Worm (Caenorhabditis elegans) whole organism, L4 larva: ENCODE measurements around the gene txt-19.

ENCODE experiments used
- D1046.2 ChIP-seq: fragments of 200-800 bp; sonication (Bioruptor generic); IDR thresholded peaks from 2 replicates; pipeline ENCODE4 v1.3.6; 2022; ENCODE audit warnings: missing genetic modification characterization, missing compliant biosample characterization
- F37D6.2 ChIP-seq: sonication (generic microtip); optimal IDR thresholded peaks from 2 replicates; lab custom pipeline; 2016; ENCODE audit warnings: mild to moderate bottlenecking, missing genetic modification characterization, missing compliant biosample characterization
- Y48G9A.11 ChIP-seq: fragments of 200-800 bp; sonication (Bioruptor generic); IDR thresholded peaks from 2 replicates; pipeline ENCODE4 v1.3.6; 2022; ENCODE audit warnings: missing genetic modification reagents, missing genetic modification characterization, missing compliant biosample characterization
- Y5F2A.4 ChIP-seq: fragments of 200-800 bp; sonication (Bioruptor generic); optimal IDR thresholded peaks from 2 replicates; lab custom pipeline; 2018; ENCODE audit warnings: mild to moderate bottlenecking, missing genetic modification characterization, missing compliant biosample characterization
- aha-1 ChIP-seq: fragments of 150-350 bp; peaks from one replicate; lab custom pipeline; 2014; ENCODE audit warnings: missing biosample characterization, missing genetic modification characterization
- ceh-32 ChIP-seq: sonication (generic microtip); optimal IDR thresholded peaks from 2 replicates; lab custom pipeline; 2016; ENCODE audit warnings: mild to moderate bottlenecking, missing genetic modification characterization, missing compliant biosample characterization; ENCODE audit not compliant: poor library complexity
- ctbp-1 ChIP-seq: fragments of 200-800 bp; sonication (Bioruptor generic); IDR thresholded peaks from 2 replicates; pipeline ENCODE4 v1.3.6; 2022; ENCODE audit warnings: missing genetic modification reagents, missing genetic modification characterization, missing compliant biosample characterization
- daf-16 ChIP-seq, 3 experiments: sonication (generic microtip); optimal IDR thresholded peaks; 2 replicates each; lab custom pipeline; 2016 to 2017; ENCODE audit warnings: missing genetic modification characterization in 3 of 3, missing genetic modification reagents in 3 of 3, mild to moderate bottlenecking in 2 of 3, missing compliant biosample characterization in 2 of 3, missing biosample characterization in 1 of 3, moderate library complexity in 1 of 3
- dmd-6 ChIP-seq: fragments of 200-800 bp; sonication (Bioruptor generic); IDR thresholded peaks from 2 replicates; pipeline ENCODE4 v1.3.6; 2022; ENCODE audit warnings: missing genetic modification reagents, missing genetic modification characterization, missing compliant biosample characterization
- dve-1 ChIP-seq: sonication (generic microtip); optimal IDR thresholded peaks from 2 replicates; lab custom pipeline; 2017; ENCODE audit warnings: antibody characterized with exemption, mild to moderate bottlenecking, missing genetic modification characterization, missing compliant biosample characterization; ENCODE audit not compliant: insufficient read depth
- egl-43 ChIP-seq: fragments of 200-800 bp; sonication (Bioruptor generic); IDR thresholded peaks from 2 replicates; pipeline ENCODE4 v1.3.6; 2022; ENCODE audit warnings: missing genetic modification reagents, missing genetic modification characterization, missing compliant biosample characterization
- fkh-10 ChIP-seq: fragments of 150-350 bp; optimal IDR thresholded peaks from 2 replicates; lab custom pipeline; 2014; ENCODE audit warnings: missing biosample characterization, missing genetic modification reagents, missing genetic modification characterization
- hlh-11 ChIP-seq: fragments of 200-800 bp; sonication (Bioruptor generic); optimal IDR thresholded peaks from 2 replicates; lab custom pipeline; 2018; ENCODE audit warnings: mild to moderate bottlenecking, missing genetic modification characterization, missing compliant biosample characterization
- hlh-30 ChIP-seq: sonication (generic microtip); optimal IDR thresholded peaks from 2 replicates; lab custom pipeline; 2017; ENCODE audit warnings: antibody characterized with exemption, mild to moderate bottlenecking, missing genetic modification characterization, missing compliant biosample characterization; ENCODE audit not compliant: insufficient read depth
- lin-1 ChIP-seq: fragments of 200-800 bp; sonication (Bioruptor generic); IDR thresholded peaks from 2 replicates; pipeline ENCODE4 v1.3.6; 2022; ENCODE audit warnings: missing genetic modification reagents, missing genetic modification characterization, missing compliant biosample characterization
- lin-13 ChIP-seq: fragments of 150-350 bp; optimal IDR thresholded peaks from 2 replicates; lab custom pipeline; 2014; ENCODE audit warnings: missing biosample characterization, missing genetic modification reagents, missing genetic modification characterization
- lin-15B ChIP-seq: fragments of 150-350 bp; sonication (generic microtip); optimal IDR thresholded peaks from 3 replicates; lab custom pipeline; 2014; ENCODE audit warnings: missing biosample characterization, missing genetic modification characterization
- lin-39 ChIP-seq: fragments of 150-350 bp; optimal IDR thresholded peaks from 2 replicates; lab custom pipeline; 2014; ENCODE audit warnings: missing biosample characterization, missing genetic modification reagents, missing genetic modification characterization
- lir-3 ChIP-seq: sonication (generic microtip); optimal IDR thresholded peaks from 2 replicates; lab custom pipeline; 2016; ENCODE audit warnings: mild to moderate bottlenecking, missing genetic modification characterization, missing compliant biosample characterization
- mep-1 ChIP-seq: fragments of 150-350 bp; sonication (generic microtip); optimal IDR thresholded peaks from 3 replicates; lab custom pipeline; 2014; ENCODE audit warnings: missing biosample characterization, missing genetic modification characterization
- mes-2 ChIP-seq: sonication (generic microtip); optimal IDR thresholded peaks from 2 replicates; lab custom pipeline; 2016; ENCODE audit warnings: missing genotype, mild to moderate bottlenecking, missing genetic modification characterization, missing compliant biosample characterization; ENCODE audit not compliant: poor library complexity, severe bottlenecking
- mxl-2 ChIP-seq: fragments of 200-800 bp; sonication (Bioruptor generic); conservative IDR thresholded peaks from 2 replicates; pipeline ENCODE4 v1.3.6; 2022; ENCODE audit warnings: missing genetic modification reagents, missing genetic modification characterization, missing compliant biosample characterization
- mxl-3 ChIP-seq: fragments of 200-800 bp; sonication (Bioruptor generic); optimal IDR thresholded peaks from 2 replicates; lab custom pipeline; 2018; ENCODE audit warnings: mild to moderate bottlenecking, missing genetic modification characterization, missing compliant biosample characterization
- nhr-102 ChIP-seq: sonication (generic microtip); optimal IDR thresholded peaks from 2 replicates; lab custom pipeline; 2016; ENCODE audit warnings: mild to moderate bottlenecking, missing genetic modification characterization, moderate library complexity, missing compliant biosample characterization
- nhr-11 ChIP-seq: fragments of 150-350 bp; optimal IDR thresholded peaks from 2 replicates; lab custom pipeline; 2014; ENCODE audit warnings: missing biosample characterization, missing genetic modification characterization
- nhr-28 ChIP-seq: fragments of 150-350 bp; optimal IDR thresholded peaks from 2 replicates; lab custom pipeline; 2014; ENCODE audit warnings: missing biosample characterization, missing genetic modification characterization
- nhr-41 ChIP-seq: fragments of 200-800 bp; sonication (Bioruptor generic); IDR thresholded peaks from 2 replicates; pipeline ENCODE4 v1.3.6; 2022; ENCODE audit warnings: missing genetic modification reagents, missing genetic modification characterization, missing compliant biosample characterization
- nhr-48 ChIP-seq: sonication (generic microtip); optimal IDR thresholded peaks from 2 replicates; lab custom pipeline; 2016; ENCODE audit warnings: mild to moderate bottlenecking, missing genetic modification characterization, missing compliant biosample characterization
- nhr-77 ChIP-seq: fragments of 150-350 bp; optimal IDR thresholded peaks from 2 replicates; lab custom pipeline; 2014; ENCODE audit warnings: missing biosample characterization, missing genetic modification characterization
- pha-4 ChIP-seq, 2 experiments: fragments of 150-350 bp in 1 of 2; fragments of 200-800 bp in 1 of 2; sonication (Bioruptor generic) in 1 of 2; IDR thresholded peaks in 1 of 2; optimal IDR thresholded peaks in 1 of 2; 2 replicates each; pipeline versions ENCODE4 v1.3.6 to Lab custom; 2014 to 2022; ENCODE audit warnings: missing genetic modification characterization in 2 of 2, missing genetic modification reagents in 2 of 2, missing biosample characterization in 1 of 2, missing compliant biosample characterization in 1 of 2
- php-3 ChIP-seq: fragments of 200-800 bp; sonication (Bioruptor generic); IDR thresholded peaks from 2 replicates; pipeline ENCODE4 v1.3.6; 2022; ENCODE audit warnings: missing genetic modification reagents, missing genetic modification characterization, missing compliant biosample characterization
- pqm-1 ChIP-seq: sonication (generic microtip); optimal IDR thresholded peaks from 2 replicates; lab custom pipeline; 2017; ENCODE audit warnings: missing biosample characterization, missing genetic modification characterization
- skn-1 ChIP-seq: fragments of 150-350 bp; optimal IDR thresholded peaks from 2 replicates; lab custom pipeline; 2014; ENCODE audit warnings: missing biosample characterization, missing genetic modification characterization
- snpc-4 ChIP-seq: fragments of 150-350 bp; optimal IDR thresholded peaks from 2 replicates; lab custom pipeline; 2014; ENCODE audit warnings: missing biosample characterization, missing genetic modification characterization
- unc-62 ChIP-seq, 3 experiments: fragments of 150-350 bp in 1 of 3; sonication (generic microtip); optimal IDR thresholded peaks in 2 of 3; peaks in 1 of 3; 1 replicate in 1 of 3; 2 replicates in 2 of 3; lab custom pipeline; 2014 to 2017; ENCODE audit warnings: missing biosample characterization in 3 of 3, missing genetic modification characterization in 3 of 3, missing genetic modification reagents in 3 of 3, missing genotype in 1 of 3
- vab-7 ChIP-seq: fragments of 200-800 bp; sonication (Bioruptor generic); IDR thresholded peaks from 2 replicates; pipeline ENCODE4 v1.3.6; 2022; ENCODE audit warnings: missing genetic modification reagents, missing genetic modification characterization, missing compliant biosample characterization
- zag-1 ChIP-seq: fragments of 150-350 bp; optimal IDR thresholded peaks from 2 replicates; lab custom pipeline; 2014; ENCODE audit warnings: missing biosample characterization, missing genetic modification characterization
- zip-11 ChIP-seq: fragments of 200-800 bp; sonication (Bioruptor generic); IDR thresholded peaks from 2 replicates; pipeline ENCODE4 v1.3.6; 2022; ENCODE audit warnings: missing genetic modification characterization, missing compliant biosample characterization
- zip-2 ChIP-seq: fragments of 150-350 bp; optimal IDR thresholded peaks from 2 replicates; lab custom pipeline; 2014; ENCODE audit warnings: missing biosample characterization, missing genetic modification characterization

Gene txt-19

ce11 chrIV:12883190-12883589, 37.5 kb downstream of the txt-19 start, which contains the start of gene ZK896.4:
ZK896.4 (minus strand) TSS chrIV:12883290.
- TF ChIP-seq zip-2 (tag; lab: Kevin White, UChicago), result no peak
- peak; percentile 39 for TF ChIP-seq pqm-1 (tag; lab: Kevin White, UChicago)

ce11 chrIV:12886012-12886411, 40.3 kb downstream of the txt-19 start:
- TF ChIP-seq nhr-28 (peak; percentile 3), lin-13 (no peak), aha-1 (tag; lab: Kevin White, UChicago) (peak; percentile 83), pqm-1 (tag; lab: Kevin White, UChicago) (peak; percentile 13), unc-62 (GFP tag; optimal IDR thresholded peaks at IDR 0.05 in 1 of 2; lab: Kevin White, UChicago) (peak in 1 of 2 experiments; percentile 2), unc-62 (tag; optimal IDR thresholded peaks at IDR 0.05; lab: Kevin White, UChicago) (no peak), daf-16 (GFP tag; optimal IDR thresholded peaks at IDR 0.05; lab: Kevin White, UChicago) (no peak), daf-16 (tag; optimal IDR thresholded peaks at IDR 0.05; lab: Kevin White, UChicago) (peak; percentile 28)

- no peak for TF ChIP-seq nhr-41
- TF ChIP-seq php-3 (GFP tag; lab: Robert Waterston, UW), result peak; percentile 88
- TF ChIP-seq mes-2 (tag; lab: Kevin White, UChicago), result peak; percentile 5
- no peak for TF ChIP-seq skn-1 (tag; lab: Kevin White, UChicago)
- no peak for TF ChIP-seq mxl-2 (GFP tag; lab: Robert Waterston, UW)
- TF ChIP-seq dve-1, result peak; percentile 40
- no peak for TF ChIP-seq hlh-30
- peak; percentile 52 for TF ChIP-seq nhr-77 (tag; lab: Kevin White, UChicago)
- TF ChIP-seq nhr-28, result peak; percentile 67
- peak; percentile 73 for TF ChIP-seq nhr-48
- peak; percentile 88 for TF ChIP-seq pqm-1 (tag; lab: Kevin White, UChicago)
- TF ChIP-seq snpc-4 (tag; lab: Kevin White, UChicago), result no peak
- TF ChIP-seq lin-1, result peak; percentile 70
- TF ChIP-seq Y48G9A.11 (GFP tag; lab: Robert Waterston, UW), result no peak
- TF ChIP-seq zag-1 (tag; lab: Kevin White, UChicago), result no peak
- peak; percentile 94 for TF ChIP-seq dmd-6 (GFP tag; lab: Robert Waterston, UW)
- no peak for TF ChIP-seq F37D6.2 (tag; lab: Kevin White, UChicago)
- TF ChIP-seq ceh-32 (tag; lab: Kevin White, UChicago), result no peak
- TF ChIP-seq egl-43 (GFP tag; lab: Robert Waterston, UW), result no peak
- no peak for TF ChIP-seq D1046.2
- TF ChIP-seq vab-7 (GFP tag; lab: Robert Waterston, UW), result no peak
- no peak for TF ChIP-seq lin-39
- no peak for TF ChIP-seq pha-4 (GFP tag; IDR thresholded peaks at IDR 0.05; lab: Robert Waterston, UW)
- TF ChIP-seq pha-4 (tag; optimal IDR thresholded peaks at IDR 0.05; lab: Kevin White, UChicago), result no peak
- TF ChIP-seq lir-3 (tag; lab: Kevin White, UChicago), result no peak
- TF ChIP-seq hlh-11 (tag; lab: Kevin White, UChicago), result peak; percentile 62
- TF ChIP-seq mxl-3 (GFP tag; lab: Kevin White, UChicago), result no peak
- no peak for TF ChIP-seq daf-16 (GFP tag; optimal IDR thresholded peaks at IDR 0.05; lab: Kevin White, UChicago)
- TF ChIP-seq daf-16 (tag; optimal IDR thresholded peaks at IDR 0.05; lab: Kevin White, UChicago), result peak; percentile 75
- peak; percentile 14 for TF ChIP-seq nhr-102 (tag; lab: Kevin White, UChicago)
- no peak for TF ChIP-seq lin-15B
- TF ChIP-seq, all 104 proteins: peak for 12
Observed at ce11 chrIV:12890445-12890844, 44.7 kb downstream of the txt-19 start, which contains the start of gene K08D8.6. K08D8.6 (minus strand) TSS chrIV:12890508.

ce11 chrIV:12891080-12891479, 45.4 kb downstream of the txt-19 start:
- TF ChIP-seq nhr-28 (peak; percentile 64), skn-1 (tag; lab: Kevin White, UChicago) (no peak), ctbp-1 (GFP tag; lab: Robert Waterston, UW) (no peak), hlh-11 (tag; lab: Kevin White, UChicago) (peak; percentile 4), lin-1 (no peak), php-3 (GFP tag; lab: Robert Waterston, UW) (0 out of 2 replicates have a peak, but pooled peaks have one; percentile 47), pqm-1 (tag; lab: Kevin White, UChicago) (peak; percentile 62), dve-1 (peak; percentile 66), dmd-6 (GFP tag; lab: Robert Waterston, UW) (peak; percentile 82), zip-11 (no peak), daf-16 (GFP tag; optimal IDR thresholded peaks at IDR 0.05; lab: Kevin White, UChicago) (no peak), daf-16 (tag; optimal IDR thresholded peaks at IDR 0.05; lab: Kevin White, UChicago) (peak; percentile 47), fkh-10 (GFP tag; lab: Kevin White, UChicago) (no peak), Y5F2A.4 (GFP tag; lab: Kevin White, UChicago) (no peak), mep-1 (tag; lab: Kevin White, UChicago) (no peak), nhr-11 (tag; lab: Kevin White, UChicago) (no peak)
